Fruit fly (Drosophila melanogaster) whole organism, embryonic: ENCODE results near the gene FucTA.

Experiments used
- CG10274 ChIP-seq: fragments of 200-800 bp; sonication (Bioruptor generic); optimal IDR thresholded peaks from 3 replicates; lab custom pipeline; 2017; ENCODE audit warnings: missing biosample characterization, mild to moderate bottlenecking, missing genetic modification characterization
- CG10654 ChIP-seq: fragments of 200-800 bp; sonication (Bioruptor generic); optimal IDR thresholded peaks from 2 replicates; lab custom pipeline; 2016; ENCODE audit warnings: missing biosample characterization, missing genetic modification characterization
- CG11695 ChIP-seq: fragments of 200-800 bp; sonication (Bioruptor generic); IDR thresholded peaks from 3 replicates; pipeline ENCODE4 v1.3.6; 2022; ENCODE audit warnings: missing biosample characterization, missing genetic modification characterization
- CG11696 ChIP-seq: fragments of 200-800 bp; sonication (Bioruptor generic); IDR thresholded peaks from 2 replicates; pipeline ENCODE4 v1.3.6; 2022; ENCODE audit warnings: missing biosample characterization, missing genetic modification characterization
- CG12744 ChIP-seq: fragments of 200-800 bp; sonication (Bioruptor generic); optimal IDR thresholded peaks from 2 replicates; lab custom pipeline; 2016; ENCODE audit warnings: missing biosample characterization, missing genetic modification characterization
- CG14710 ChIP-seq: fragments of 200-800 bp; sonication (Bioruptor generic); optimal IDR thresholded peaks from 3 replicates; lab custom pipeline; 2019; ENCODE audit warnings: missing biosample characterization, mild to moderate bottlenecking, missing genetic modification characterization, moderate library complexity
- CG15479 ChIP-seq: fragments of 200-800 bp; sonication (Bioruptor generic); optimal IDR thresholded peaks from 3 replicates; lab custom pipeline; 2019; ENCODE audit warnings: missing biosample characterization, mild to moderate bottlenecking, missing genetic modification characterization, moderate library complexity
- CG15601 ChIP-seq: fragments of 200-800 bp; sonication (Bioruptor generic); optimal IDR thresholded peaks from 3 replicates; lab custom pipeline; 2019; ENCODE audit warnings: missing biosample characterization, mild to moderate bottlenecking, missing genetic modification characterization, moderate library complexity
- CG16813 ChIP-seq: fragments of 200-800 bp; sonication (Bioruptor generic); IDR thresholded peaks from 3 replicates; pipeline ENCODE4 v1.3.6; 2022; ENCODE audit warnings: missing biosample characterization, missing genetic modification characterization; ENCODE audit not compliant: partially characterized antibody
- CG17612 ChIP-seq: fragments of 200-800 bp; sonication (Bioruptor generic); IDR thresholded peaks from 2 replicates; pipeline ENCODE4 v1.3.6; 2022; ENCODE audit warnings: missing biosample characterization, missing genetic modification characterization
- CG2129 ChIP-seq: fragments of 200-800 bp; sonication (Bioruptor generic); IDR thresholded peaks from 2 replicates; pipeline ENCODE4 v1.3.6; 2022; ENCODE audit warnings: missing biosample characterization, missing genetic modification characterization; ENCODE audit not compliant: partially characterized antibody
- CG2202 ChIP-seq: fragments of 200-800 bp; sonication (Bioruptor generic); optimal IDR thresholded peaks from 2 replicates; lab custom pipeline; 2018; ENCODE audit warnings: missing biosample characterization, mild to moderate bottlenecking, missing genetic modification characterization
- CG30020 ChIP-seq: fragments of 200-800 bp; optimal IDR thresholded peaks from 2 replicates; lab custom pipeline; 2019; ENCODE audit warnings: missing biosample characterization, mild to moderate bottlenecking, missing genetic modification characterization, moderate library complexity
- CG31388 ChIP-seq: fragments of 200-800 bp; sonication (Bioruptor generic); optimal IDR thresholded peaks from 2 replicates; lab custom pipeline; 2016; ENCODE audit warnings: missing biosample characterization, missing genetic modification characterization
- CG3281 ChIP-seq: fragments of 200-800 bp; sonication (Bioruptor generic); optimal IDR thresholded peaks from 3 replicates; lab custom pipeline; 2017; ENCODE audit warnings: missing biosample characterization, mild to moderate bottlenecking, missing genetic modification characterization
- CG34224 ChIP-seq: fragments of 200-800 bp; sonication (Bioruptor generic); IDR thresholded peaks from 3 replicates; pipeline ENCODE4 v1.3.6; 2022; ENCODE audit warnings: missing biosample characterization, missing genetic modification characterization; ENCODE audit not compliant: partially characterized antibody
- CG42726 ChIP-seq: fragments of 200-800 bp; sonication (Bioruptor generic); IDR thresholded peaks from 2 replicates; pipeline ENCODE4 v1.3.6; 2022; ENCODE audit warnings: missing biosample characterization, missing genetic modification characterization; ENCODE audit not compliant: partially characterized antibody
- CG6683 ChIP-seq: fragments of 200-800 bp; sonication (Bioruptor generic); optimal IDR thresholded peaks from 2 replicates; lab custom pipeline; 2017; ENCODE audit warnings: missing biosample characterization, mild to moderate bottlenecking, missing genetic modification characterization, missing genetic modification reagents
- Camta ChIP-seq: fragments of 200-800 bp; sonication (Bioruptor generic); optimal IDR thresholded peaks from 2 replicates; lab custom pipeline; 2016; ENCODE audit warnings: missing biosample characterization, missing genetic modification characterization
- Dp ChIP-seq: fragments of 200-800 bp; sonication (Bioruptor generic); optimal IDR thresholded peaks from 2 replicates; lab custom pipeline; 2018; ENCODE audit warnings: missing biosample characterization, mild to moderate bottlenecking, missing genetic modification characterization, moderate library complexity
- Dref ChIP-seq: fragments of 200-800 bp; sonication (Bioruptor generic); IDR thresholded peaks from 2 replicates; pipeline ENCODE4 v1.3.6; 2022; ENCODE audit warnings: missing biosample characterization, missing genetic modification characterization
- Ets97D ChIP-seq: fragments of 200-800 bp; sonication (Bioruptor generic); optimal IDR thresholded peaks from 3 replicates; lab custom pipeline; 2016; ENCODE audit warnings: missing biosample characterization, missing genetic modification characterization
- Hand ChIP-seq: fragments of 200-800 bp; sonication (Bioruptor generic); optimal IDR thresholded peaks from 2 replicates; lab custom pipeline; 2017; ENCODE audit warnings: mild to moderate bottlenecking, missing biosample characterization, missing genetic modification reagents, missing genetic modification characterization
- MBD-R2 ChIP-seq: fragments of 200-800 bp; sonication (Bioruptor generic); IDR thresholded peaks from 2 replicates; pipeline ENCODE4 v1.3.6; 2022; ENCODE audit warnings: missing biosample characterization, missing genetic modification characterization
- MESR4 ChIP-seq: fragments of 200-800 bp; sonication (Bioruptor generic); optimal IDR thresholded peaks from 2 replicates; lab custom pipeline; 2018; ENCODE audit warnings: missing biosample characterization, mild to moderate bottlenecking, missing genetic modification characterization, moderate library complexity
- Scr ChIP-seq: fragments of 200-800 bp; sonication (Bioruptor generic); IDR thresholded peaks from 2 replicates; pipeline ENCODE4 v1.3.6; 2022; ENCODE audit warnings: missing biosample characterization, missing genetic modification characterization; ENCODE audit not compliant: partially characterized antibody
- Spps ChIP-seq: fragments of 200-800 bp; sonication (Bioruptor generic); optimal IDR thresholded peaks from 2 replicates; lab custom pipeline; 2018; ENCODE audit warnings: missing biosample characterization, mild to moderate bottlenecking, missing genetic modification characterization
- Sry-δ ChIP-seq: fragments of 200-800 bp; sonication (Bioruptor generic); optimal IDR thresholded peaks from 2 replicates; lab custom pipeline; 2016; ENCODE audit warnings: missing biosample characterization, missing genetic modification characterization
- Xbp1 ChIP-seq: fragments of 200-800 bp; sonication (Bioruptor generic); optimal IDR thresholded peaks from 3 replicates; lab custom pipeline; 2016; ENCODE audit warnings: missing biosample characterization, mild to moderate bottlenecking, missing genetic modification characterization
- YL-1 ChIP-seq: fragments of 200-800 bp; sonication (Bioruptor generic); optimal IDR thresholded peaks from 3 replicates; lab custom pipeline; 2017; ENCODE audit warnings: missing biosample characterization, mild to moderate bottlenecking, missing genetic modification characterization
- al ChIP-seq: fragments of 200-800 bp; sonication (Bioruptor generic); IDR thresholded peaks from 2 replicates; pipeline ENCODE4 v1.3.6; 2022; ENCODE audit warnings: missing biosample characterization, missing genetic modification characterization
- amos ChIP-seq: fragments of 200-800 bp; sonication (Bioruptor generic); IDR thresholded peaks from 2 replicates; pipeline ENCODE4 v1.3.6; 2022; ENCODE audit warnings: missing biosample characterization, missing genetic modification characterization; ENCODE audit not compliant: partially characterized antibody
- ato ChIP-seq: fragments of 200-800 bp; sonication (Bioruptor generic); IDR thresholded peaks from 2 replicates; pipeline ENCODE4 v1.3.6; 2022; ENCODE audit warnings: missing biosample characterization, missing genetic modification characterization; ENCODE audit not compliant: partially characterized antibody
- bbx ChIP-seq: fragments of 200-800 bp; sonication (Bioruptor generic); IDR thresholded peaks from 2 replicates; pipeline ENCODE4 v1.3.6; 2022; ENCODE audit warnings: missing biosample characterization, missing genetic modification characterization; ENCODE audit not compliant: partially characterized antibody
- bcd ChIP-seq: fragments of 200-800 bp; sonication (Bioruptor generic); optimal IDR thresholded peaks from 2 replicates; lab custom pipeline; 2017; ENCODE audit warnings: missing biosample characterization, mild to moderate bottlenecking, missing genetic modification characterization
- chinmo ChIP-seq: fragments of 200-800 bp; sonication (Bioruptor generic); IDR thresholded peaks from 4 replicates; pipeline ENCODE4 v1.3.6; 2022; ENCODE audit warnings: missing biosample characterization, missing genetic modification characterization; ENCODE audit not compliant: partially characterized antibody
- chm ChIP-seq: fragments of 200-800 bp; sonication (Bioruptor generic); IDR thresholded peaks from 2 replicates; pipeline ENCODE4 v1.3.6; 2022; ENCODE audit warnings: missing biosample characterization, missing genetic modification characterization
- dimm ChIP-seq: fragments of 200-800 bp; sonication (Bioruptor generic); IDR thresholded peaks from 2 replicates; pipeline ENCODE4 v1.3.6; 2022; ENCODE audit warnings: missing biosample characterization, missing genetic modification characterization
- emc ChIP-seq: fragments of 200-800 bp; sonication (Bioruptor generic); optimal IDR thresholded peaks from 2 replicates; lab custom pipeline; 2016; ENCODE audit warnings: missing biosample characterization, missing genetic modification characterization
- gfzf ChIP-seq: fragments of 200-800 bp; sonication (Bioruptor generic); optimal IDR thresholded peaks from 2 replicates; lab custom pipeline; 2016; ENCODE audit warnings: missing biosample characterization, mild to moderate bottlenecking, missing genetic modification characterization, moderate library complexity
- gsb ChIP-seq: fragments of 200-800 bp; sonication (Bioruptor generic); IDR thresholded peaks from 2 replicates; pipeline ENCODE4 v1.3.6; 2022; ENCODE audit warnings: missing biosample characterization, missing genetic modification characterization
- hb ChIP-seq: fragments of 200-800 bp; sonication (Bioruptor generic); IDR thresholded peaks from 3 replicates; pipeline ENCODE4 v1.3.6; 2022; ENCODE audit warnings: missing biosample characterization, missing genetic modification characterization; ENCODE audit not compliant: partially characterized antibody
- odd ChIP-seq: fragments of 200-800 bp; sonication (Bioruptor generic); optimal IDR thresholded peaks from 2 replicates; lab custom pipeline; 2017; ENCODE audit warnings: missing biosample characterization, mild to moderate bottlenecking, missing genetic modification characterization
- pzg ChIP-seq: fragments of 200-800 bp; sonication (Bioruptor generic); optimal IDR thresholded peaks from 3 replicates; lab custom pipeline; 2018; ENCODE audit warnings: missing biosample characterization, mild to moderate bottlenecking, missing genetic modification characterization, moderate library complexity
- tna ChIP-seq: fragments of 200-800 bp; sonication (Bioruptor generic); IDR thresholded peaks from 2 replicates; pipeline ENCODE4 v1.3.6; 2022; ENCODE audit warnings: missing biosample characterization, missing genetic modification characterization; ENCODE audit not compliant: partially characterized antibody
- trem ChIP-seq: fragments of 200-800 bp; optimal IDR thresholded peaks from 3 replicates; lab custom pipeline; 2019; ENCODE audit warnings: missing biosample characterization, mild to moderate bottlenecking, missing genetic modification characterization, moderate library complexity
- ttk ChIP-seq: fragments of 200-800 bp; sonication (Bioruptor generic); IDR thresholded peaks from 2 replicates; pipeline ENCODE4 v2.1.2; 2022; ENCODE audit warnings: missing biosample characterization, missing genetic modification characterization
- tup ChIP-seq: fragments of 200-800 bp; sonication (Bioruptor generic); optimal IDR thresholded peaks from 2 replicates; lab custom pipeline; 2016; ENCODE audit warnings: missing biosample characterization, mild to moderate bottlenecking, missing genetic modification characterization, moderate library complexity
- vnd ChIP-seq: fragments of 200-800 bp; sonication (Bioruptor generic); IDR thresholded peaks from 3 replicates; pipeline ENCODE4 v1.3.6; 2022; ENCODE audit warnings: missing biosample characterization, missing genetic modification characterization; ENCODE audit not compliant: partially characterized antibody
- vvl ChIP-seq: fragments of 200-800 bp; sonication (Bioruptor generic); IDR thresholded peaks from 2 replicates; pipeline ENCODE4 v1.3.6; 2022; ENCODE audit warnings: missing biosample characterization, missing genetic modification characterization

Gene FucTA

DNA sequence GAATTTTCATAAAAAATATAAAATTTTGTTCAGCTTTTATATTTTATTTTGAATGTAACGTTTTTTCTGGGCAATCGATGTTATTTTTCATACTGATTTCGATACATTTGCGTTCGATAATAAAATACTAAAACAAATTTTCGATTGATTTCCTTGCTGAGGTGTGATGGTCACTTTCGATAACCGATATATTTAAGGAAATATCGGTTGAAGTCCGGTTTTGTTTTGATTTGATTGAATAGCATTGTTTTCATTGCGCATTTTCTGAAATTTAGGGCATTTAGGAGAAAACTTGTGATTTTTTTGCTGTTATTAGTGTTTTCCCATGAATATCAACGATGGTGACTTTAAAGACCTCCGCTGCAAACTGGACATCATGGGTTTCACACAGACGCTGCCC, 30.4 kb upstream of the FucTA start, which contains the start of gene Cep135 (continued):
- TF ChIP-seq Dp (GFP tag; lab: Kevin White, UChicago) (peak; percentile 81), CG14710 (tag; lab: Kevin White, UChicago) (peak; percentile 54), MESR4 (GFP tag; lab: Kevin White, UChicago) (peak; percentile 15), CG42726 (peak; percentile 51; the same call in 1 of the 2 replicates), CG3281 (GFP tag; lab: Kevin White, UChicago) (no peak), CG2129 (GFP tag; lab: Robert Waterston, UW) (peak; percentile 48), gsb (GFP tag; lab: Robert Waterston, UW) (no peak), amos (GFP tag; lab: Robert Waterston, UW) (peak; percentile 80; the same call in 1 of the 2 replicates), Hand (GFP tag; lab: Kevin White, UChicago) (no peak), tup (GFP tag; lab: Kevin White, UChicago) (no peak), vnd (GFP tag; lab: Robert Waterston, UW) (peak; percentile 82), gfzf (GFP tag; lab: Kevin White, UChicago) (peak; percentile 55), CG11696 (GFP tag; lab: Robert Waterston, UW) (no peak), ato (GFP tag; lab: Robert Waterston, UW) (peak; percentile 92), hb (GFP tag; lab: Robert Waterston, UW) (peak; percentile 85), trem (peak; percentile 71), CG31388 (GFP tag; lab: Kevin White, UChicago) (no peak), bbx (GFP tag; lab: Robert Waterston, UW) (peak; percentile 85), dimm (no peak), CG6683 (GFP tag; lab: Kevin White, UChicago) (no peak), Scr (GFP tag; lab: Robert Waterston, UW) (peak; percentile 82), vvl (GFP tag; lab: Robert Waterston, UW) (no peak), CG15601 (tag; lab: Kevin White, UChicago) (peak; percentile 100), Spps (tag; lab: Kevin White, UChicago) (no peak), CG16813 (GFP tag; lab: Robert Waterston, UW) (peak; percentile 83), chinmo (GFP tag; lab: Robert Waterston, UW) (peak; percentile 86; the same call in 2 of the 4 replicates), bcd (GFP tag; lab: Kevin White, UChicago) (no peak), CG30020 (peak; percentile 24), CG2202 (tag; lab: Kevin White, UChicago) (no peak), YL-1 (GFP tag; lab: Kevin White, UChicago) (peak; percentile 20), emc (no peak), chm (no peak), odd (GFP tag; lab: Kevin White, UChicago) (no peak), CG11695 (GFP tag; lab: Robert Waterston, UW) (no peak), CG17612 (GFP tag; lab: Robert Waterston, UW) (no peak), pzg (GFP tag; lab: Kevin White, UChicago) (peak; percentile 71), CG34224 (GFP tag; lab: Robert Waterston, UW) (peak; percentile 95), CG10274 (GFP tag; lab: Kevin White, UChicago) (no peak), Ets97D (GFP tag; lab: Kevin White, UChicago) (peak; percentile 23), Sry-δ (GFP tag; lab: Kevin White, UChicago) (peak; percentile 60), al (GFP tag; lab: Robert Waterston, UW) (no peak), MBD-R2 (GFP tag; lab: Robert Waterston, UW) (peak; percentile 45), Camta (GFP tag; lab: Kevin White, UChicago) (no peak), Dref (GFP tag; lab: Robert Waterston, UW) (peak; percentile 90), tna (GFP tag; lab: Robert Waterston, UW) (peak; percentile 92), ttk (GFP tag; lab: Robert Waterston, UW) (no peak), CG10654 (no peak), Xbp1 (GFP tag; lab: Kevin White, UChicago) (no peak), CG12744 (GFP tag; lab: Kevin White, UChicago) (no peak), CG15479 (peak; percentile 53)
